Fruit fly (Drosophila melanogaster): ENCODE measurements around the gene wake.

wake gene

DNA sequence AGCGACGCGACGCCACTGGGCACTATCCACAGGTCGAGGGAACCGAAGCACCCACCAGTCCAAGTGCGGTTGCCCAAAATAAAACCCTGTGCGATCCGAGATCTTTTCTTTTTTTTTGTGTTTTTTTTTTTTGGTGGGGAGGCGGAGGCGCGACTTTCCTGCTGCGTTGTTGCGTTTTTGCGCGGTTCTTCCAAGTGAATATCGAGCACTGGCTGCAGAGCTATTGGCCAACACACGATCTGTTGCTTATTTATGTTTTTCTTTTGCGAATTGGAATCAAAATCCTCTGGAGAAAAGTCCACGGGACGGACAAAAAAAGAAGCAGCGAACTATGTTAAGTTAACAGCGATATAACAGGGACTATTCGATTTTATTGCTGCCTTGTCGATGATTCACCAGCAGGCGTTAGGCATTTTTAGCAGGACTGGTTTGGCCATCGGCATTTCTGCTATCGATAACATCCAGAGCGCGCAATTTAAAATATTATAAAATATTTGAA is 81.2 kb downstream of the wake start, which contains the start of gene wge (continued):
- TF ChIP-seq cas (GFP tag; IDR thresholded peaks at IDR 0.05) (no peak), CG8765 (GFP tag; IDR thresholded peaks at IDR 0.05) (no peak), CG7928 (GFP tag; optimal IDR thresholded peaks at IDR 0.05) (no peak), Sox100B (GFP tag; optimal IDR thresholded peaks at IDR 0.05) (no peak), Sin3A (optimal IDR thresholded peaks at IDR 0.05) (peak; percentile 20), CG31224 (GFP tag; IDR thresholded peaks at IDR 0.05) (no peak), ttk (GFP tag; IDR thresholded peaks at IDR 0.05) (no peak), Spps (tag; optimal IDR thresholded peaks at IDR 0.05) (no peak), CG4404 (GFP tag; IDR thresholded peaks at IDR 0.05) (no peak), phol (tag; optimal IDR thresholded peaks at IDR 0.05) (peak; percentile 21), CG10979 (tag; optimal IDR thresholded peaks at IDR 0.05) (no peak), Bdp1 (GFP tag; optimal IDR thresholded peaks at IDR 0.05) (no peak), Hr39 (optimal IDR thresholded peaks at IDR 0.05) (no peak), CG10209 (GFP tag; optimal IDR thresholded peaks at IDR 0.05) (no peak), MBD-R2 (GFP tag; IDR thresholded peaks at IDR 0.05) (0 out of 2 replicates have a peak, but pooled peaks have one; percentile 5), CG6175 (GFP tag; IDR thresholded peaks at IDR 0.05) (no peak), CG7987 (GFP tag; optimal IDR thresholded peaks at IDR 0.05) (no peak), CG13287 (GFP tag; IDR thresholded peaks at IDR 0.05; ENCODE audit: partially characterized antibody) (peak; percentile 79), CG8924 (tag; optimal IDR thresholded peaks at IDR 0.05) (no peak), CG11560 (tag; IDR thresholded peaks at IDR 0.05) (peak; percentile 96), bbx (GFP tag; IDR thresholded peaks at IDR 0.05; ENCODE audit: partially characterized antibody) (peak; percentile 74), Dref (GFP tag; IDR thresholded peaks at IDR 0.05) (peak; percentile 91), CG9215 (GFP tag; IDR thresholded peaks at IDR 0.05) (no peak), Six4 (GFP tag; optimal IDR thresholded peaks at IDR 0.05) (no peak), fd102C (GFP tag; optimal IDR thresholded peaks at IDR 0.05) (no peak), sna (GFP tag; IDR thresholded peaks at IDR 0.05; ENCODE audit: partially characterized antibody) (no peak; the same call in 1 of the 2 replicates), Taf1 (GFP tag; IDR thresholded peaks at IDR 0.05) (no peak), CG14710 (tag; optimal IDR thresholded peaks at IDR 0.05) (peak; percentile 50), CG2116 (GFP tag; optimal IDR thresholded peaks at IDR 0.05) (peak; percentile 71), nmo (GFP tag; optimal IDR thresholded peaks at IDR 0.05) (peak; percentile 21), unc-4 (GFP tag; IDR thresholded peaks at IDR 0.05; ENCODE audit: partially characterized antibody) (peak; percentile 69), CG1832 (GFP tag; optimal IDR thresholded peaks at IDR 0.05) (no peak), Xbp1 (GFP tag; optimal IDR thresholded peaks at IDR 0.05) (no peak), Scr (GFP tag; IDR thresholded peaks at IDR 0.05; ENCODE audit: partially characterized antibody) (peak; percentile 64), HLH3B (GFP tag; IDR thresholded peaks at IDR 0.05) (no peak), gfzf (GFP tag; optimal IDR thresholded peaks at IDR 0.05) (peak; percentile 75), Fer3 (tag; optimal IDR thresholded peaks at IDR 0.05) (no peak), ind (GFP tag; optimal IDR thresholded peaks at IDR 0.05) (no peak), danr (GFP tag; IDR thresholded peaks at IDR 0.05) (no peak), Gug (GFP tag; IDR thresholded peaks at IDR 0.05) (no peak), gsb (GFP tag; IDR thresholded peaks at IDR 0.05) (no peak), Hr78 (GFP tag; optimal IDR thresholded peaks at IDR 0.05) (no peak), CG6854 (GFP tag; optimal IDR thresholded peaks at IDR 0.05) (no peak), E2f2 (GFP tag; IDR thresholded peaks at IDR 0.05) (peak; percentile 96), CG7357 (GFP tag; IDR thresholded peaks at IDR 0.05) (no peak), tio (GFP tag; optimal IDR thresholded peaks at IDR 0.05) (no peak), NC2α (GFP tag; optimal IDR thresholded peaks at IDR 0.05) (no peak), crol (GFP tag; IDR thresholded peaks at IDR 0.05) (no peak), odd (GFP tag; optimal IDR thresholded peaks at IDR 0.05) (no peak), kay (GFP tag; optimal IDR thresholded peaks at IDR 0.05) (peak; percentile 81), luna (GFP tag; optimal IDR thresholded peaks at IDR 0.05) (no peak), gsb-n (tag; optimal IDR thresholded peaks at IDR 0.05) (peak; percentile 9)
